Worm (Caenorhabditis elegans) whole organism, L4 larva: Measurements from ENCODE around the gene Y55F3BR.1.

Source experiments
- ZK546.5 ChIP-seq, 2 experiments: sonication (generic microtip); optimal IDR thresholded peaks; 2 replicates each; lab custom pipeline; 2017; ENCODE audit warnings: missing biosample characterization in 2 of 2, missing genetic modification characterization in 2 of 2
- ces-1 ChIP-seq: fragments of 150-350 bp; sonication (generic microtip); optimal IDR thresholded peaks from 4 replicates; lab custom pipeline; 2014; ENCODE audit warnings: missing biosample characterization, missing genetic modification reagents, missing genetic modification characterization
- gei-8 ChIP-seq: fragments of 200-800 bp; sonication (Bioruptor generic); optimal IDR thresholded peaks from 2 replicates; lab custom pipeline; 2018; ENCODE audit warnings: mild to moderate bottlenecking, missing genetic modification characterization, missing compliant biosample characterization
- mep-1 ChIP-seq: fragments of 150-350 bp; sonication (generic microtip); optimal IDR thresholded peaks from 3 replicates; lab custom pipeline; 2014; ENCODE audit warnings: missing biosample characterization, missing genetic modification characterization
- nhr-76 ChIP-seq: fragments of 150-350 bp; optimal IDR thresholded peaks from 2 replicates; lab custom pipeline; 2014; ENCODE audit warnings: missing biosample characterization, missing genetic modification characterization
- unc-130 ChIP-seq: sonication (generic microtip); optimal IDR thresholded peaks from 2 replicates; lab custom pipeline; 2016; ENCODE audit warnings: missing genetic modification reagents, missing genetic modification characterization, missing compliant biosample characterization

ce11 chrIV:826145-826544 is 48.4 kb upstream of the Y55F3BR.1 start:
- TF ChIP-seq gei-8 (GFP tag; lab: Kevin White, UChicago) (no peak), ZK546.5 (tag; optimal IDR thresholded peaks at IDR 0.05; lab: Kevin White, UChicago) (no peak), mep-1 (tag; lab: Kevin White, UChicago) (no peak), nhr-76 (no peak), ces-1 (GFP tag; lab: Kevin White, UChicago) (no peak), unc-130 (no peak)
